Fruit fly (Drosophila melanogaster) whole organism: Measurements from ENCODE around the gene CG12590.

ENCODE experiments used
- CG8478 ChIP-seq: fragments of >200 bp; optimal IDR thresholded peaks from 2 replicates; lab custom pipeline; 2018; ENCODE audit warnings: inconsistent platforms
- Dll ChIP-seq: fragments of >200 bp; optimal IDR thresholded peaks from 2 replicates; lab custom pipeline; 2017
- EcR ChIP-seq, 2 experiments: fragments of >200 bp; optimal IDR thresholded peaks; 2 replicates each; lab custom pipeline; 2017; ENCODE audit warnings: missing biosample characterization in 2 of 2, missing genetic modification characterization in 2 of 2, missing genetic modification reagents in 2 of 2
- pan ChIP-seq: fragments of >200 bp; optimal IDR thresholded peaks from 2 replicates; lab custom pipeline; 2017
- psq ChIP-seq: fragments of >200 bp; optimal IDR thresholded peaks from 2 replicates; lab custom pipeline; 2017
- usp ChIP-seq: fragments of >200 bp; optimal IDR thresholded peaks from 2 replicates; lab custom pipeline; 2017; ENCODE audit warnings: missing biosample characterization, missing genetic modification characterization, mixed read lengths

Gene CG12590

DNA sequence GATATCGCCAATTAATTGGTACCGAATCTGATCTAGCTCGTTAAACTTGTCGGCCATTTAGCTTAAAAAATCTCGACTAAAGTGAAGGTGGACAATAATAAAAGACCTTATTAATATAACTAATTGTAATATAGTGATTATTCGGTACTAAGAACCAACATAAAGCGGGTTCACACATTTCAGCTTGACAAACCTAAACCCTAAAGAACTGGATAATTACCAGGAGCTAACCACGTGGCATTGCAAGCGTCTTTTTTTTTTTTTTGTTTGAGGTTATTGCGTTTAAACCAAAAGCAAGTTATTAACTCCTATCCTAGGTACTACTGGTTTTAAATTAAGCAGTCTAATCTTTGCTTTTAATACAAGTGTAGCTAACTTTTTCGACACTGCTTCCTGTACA lies at the start of gene CG12590:
Gene CG12590 (plus strand): TSS at position 301 of the 400 bp plus-strand sequence.
- TF ChIP-seq pan (lab: Kevin White, UChicago): no peak
- TF ChIP-seq CG8478 (lab: Kevin White, UChicago): no peak
- TF ChIP-seq psq (lab: Kevin White, UChicago): no peak
- no peak for TF ChIP-seq EcR (GFP tag; optimal IDR thresholded peaks at IDR 0.05; lab: Kevin White, UChicago)
- TF ChIP-seq usp (GFP tag; lab: Kevin White, UChicago): no peak
- TF ChIP-seq Dll (lab: Kevin White, UChicago): no peak

DNA sequence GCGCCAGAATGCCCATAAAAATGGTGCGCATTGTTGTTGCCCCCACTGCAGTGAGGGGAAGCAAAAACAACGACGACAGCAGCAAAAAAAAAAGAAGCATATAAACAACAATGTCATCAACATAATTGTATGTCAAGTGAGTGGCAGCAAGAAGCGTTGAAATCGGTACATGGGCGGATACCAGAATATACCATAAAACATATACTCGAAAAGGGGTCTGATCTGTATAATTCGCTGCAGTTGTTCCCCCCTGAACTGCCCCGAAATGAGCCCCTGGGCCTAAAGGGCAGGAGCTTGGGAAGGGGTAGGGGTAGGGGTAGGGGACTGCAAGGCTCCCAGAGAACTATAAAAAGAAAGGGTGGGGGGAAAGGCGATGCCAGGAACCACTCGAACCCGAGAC lies 47.5 kb upstream of the CG12590 start:
- TF ChIP-seq usp (GFP tag; lab: Kevin White, UChicago) (no peak), pan (lab: Kevin White, UChicago) (no peak), EcR (GFP tag; optimal IDR thresholded peaks at IDR 0.05; lab: Kevin White, UChicago) (no peak), Dll (lab: Kevin White, UChicago) (no peak), psq (lab: Kevin White, UChicago) (no peak), CG8478 (lab: Kevin White, UChicago) (no peak)

DNA sequence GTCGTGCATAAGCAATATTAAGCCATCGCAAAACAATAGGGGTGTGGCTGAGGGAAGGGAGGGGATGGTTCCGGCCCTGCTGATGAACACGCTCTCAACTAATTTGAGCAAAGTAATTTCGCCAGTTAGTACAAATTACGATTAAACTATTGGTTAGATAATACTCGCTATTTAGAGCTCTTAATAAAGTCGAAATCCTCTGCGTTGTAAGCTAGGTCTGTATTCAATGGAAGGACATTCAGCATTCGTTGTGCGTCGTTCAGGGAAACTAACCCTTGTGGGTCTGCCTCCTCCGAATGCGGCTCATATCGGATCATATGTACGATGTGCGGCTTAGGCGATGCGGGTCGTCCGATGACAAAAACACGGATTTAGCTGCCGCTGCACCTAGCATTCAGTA lies 47.0 kb upstream of the CG12590 start:
- TF ChIP-seq CG8478 (lab: Kevin White, UChicago) (no peak), psq (lab: Kevin White, UChicago) (no peak), EcR (GFP tag; optimal IDR thresholded peaks at IDR 0.05; lab: Kevin White, UChicago) (no peak), usp (GFP tag; lab: Kevin White, UChicago) (no peak), Dll (lab: Kevin White, UChicago) (no peak), pan (lab: Kevin White, UChicago) (no peak)

DNA sequence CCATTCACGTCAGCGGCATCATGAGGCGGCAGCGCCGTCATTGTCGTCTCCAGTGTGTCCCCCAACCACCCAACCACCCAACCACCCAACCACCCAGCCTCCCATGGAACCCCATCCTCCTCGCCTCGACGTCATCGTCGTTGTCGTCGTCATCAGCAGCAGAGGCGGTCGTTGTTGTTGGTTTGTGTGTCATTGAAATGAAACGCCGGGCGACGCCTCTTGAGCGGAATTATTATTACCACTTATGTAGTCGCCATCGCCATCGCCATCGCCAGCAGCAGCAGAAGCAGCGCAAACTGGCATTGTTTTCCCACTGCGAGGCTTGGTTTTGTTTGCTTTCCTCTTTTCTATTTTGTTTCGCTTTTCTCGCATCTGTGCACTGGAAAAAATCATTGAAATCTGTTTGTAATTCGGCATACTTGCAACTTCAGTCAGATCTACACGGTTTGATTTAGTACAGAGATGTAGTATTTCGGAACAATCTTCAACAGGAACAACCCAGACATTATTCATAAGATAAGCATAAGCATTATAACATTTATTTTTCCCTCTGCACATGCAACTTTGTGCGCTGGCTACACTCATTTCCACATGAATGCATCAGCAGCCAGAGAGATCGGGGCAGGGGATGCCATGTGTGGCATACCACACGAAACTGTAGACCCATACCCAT lies 46.5 kb upstream of the CG12590 start:
- TF ChIP-seq EcR (GFP tag; optimal IDR thresholded peaks at IDR 0.05; lab: Kevin White, UChicago): no peak
- TF ChIP-seq CG8478 (lab: Kevin White, UChicago): no peak
- no peak for TF ChIP-seq usp (GFP tag; lab: Kevin White, UChicago)
- TF ChIP-seq Dll (lab: Kevin White, UChicago): no peak
- no peak for TF ChIP-seq psq (lab: Kevin White, UChicago)
- no peak for TF ChIP-seq pan (lab: Kevin White, UChicago)

DNA sequence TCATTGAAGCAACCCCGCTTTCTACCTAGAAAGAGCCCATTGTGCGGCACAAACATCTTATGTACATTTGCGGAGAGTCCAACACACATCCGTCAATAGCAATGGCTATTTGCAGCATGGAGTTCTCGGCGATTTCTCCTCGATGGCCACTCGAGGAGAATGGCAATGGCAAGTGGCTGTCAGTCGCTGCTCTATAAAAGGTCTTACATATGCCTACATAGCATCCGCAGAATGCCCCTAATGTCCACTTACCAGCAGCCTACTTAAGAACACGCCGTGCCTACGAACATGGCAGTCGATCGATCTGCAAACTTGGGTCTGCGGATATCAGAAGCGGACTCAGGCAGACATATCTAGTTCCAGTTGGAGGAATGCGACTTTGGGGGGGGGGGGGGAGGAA lies 45.3 kb upstream of the CG12590 start:
- TF ChIP-seq usp (GFP tag; lab: Kevin White, UChicago): no peak
- TF ChIP-seq CG8478 (lab: Kevin White, UChicago): no peak
- no peak for TF ChIP-seq EcR (GFP tag; optimal IDR thresholded peaks at IDR 0.05; lab: Kevin White, UChicago)
- no peak for TF ChIP-seq psq (lab: Kevin White, UChicago)
- no peak for TF ChIP-seq pan (lab: Kevin White, UChicago)
- no peak for TF ChIP-seq Dll (lab: Kevin White, UChicago)

DNA sequence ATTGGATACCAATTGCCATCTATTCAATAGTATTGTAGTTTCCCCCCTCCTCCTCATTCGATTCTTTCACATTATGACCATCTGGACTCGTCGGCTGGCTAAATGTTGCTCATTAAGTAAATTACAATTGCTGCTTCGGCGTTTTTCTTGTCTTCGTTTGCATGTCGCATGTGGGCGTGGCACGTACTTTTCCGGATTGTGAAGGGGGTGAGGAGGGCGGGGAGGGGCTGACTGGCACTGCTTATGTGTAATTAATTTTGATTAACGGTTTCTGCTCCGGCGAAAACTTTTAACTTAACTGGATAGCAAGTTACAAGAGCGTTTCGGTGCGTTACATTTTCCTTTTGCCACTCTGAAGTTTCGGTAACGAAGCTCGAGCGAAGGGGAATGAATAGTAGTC lies 44.0 kb upstream of the CG12590 start:
- TF ChIP-seq usp (GFP tag; lab: Kevin White, UChicago): no peak
- TF ChIP-seq CG8478 (lab: Kevin White, UChicago): no peak
- TF ChIP-seq Dll (lab: Kevin White, UChicago): no peak
- no peak for TF ChIP-seq psq (lab: Kevin White, UChicago)
- TF ChIP-seq pan (lab: Kevin White, UChicago): no peak
- no peak for TF ChIP-seq EcR (GFP tag; optimal IDR thresholded peaks at IDR 0.05; lab: Kevin White, UChicago)

DNA sequence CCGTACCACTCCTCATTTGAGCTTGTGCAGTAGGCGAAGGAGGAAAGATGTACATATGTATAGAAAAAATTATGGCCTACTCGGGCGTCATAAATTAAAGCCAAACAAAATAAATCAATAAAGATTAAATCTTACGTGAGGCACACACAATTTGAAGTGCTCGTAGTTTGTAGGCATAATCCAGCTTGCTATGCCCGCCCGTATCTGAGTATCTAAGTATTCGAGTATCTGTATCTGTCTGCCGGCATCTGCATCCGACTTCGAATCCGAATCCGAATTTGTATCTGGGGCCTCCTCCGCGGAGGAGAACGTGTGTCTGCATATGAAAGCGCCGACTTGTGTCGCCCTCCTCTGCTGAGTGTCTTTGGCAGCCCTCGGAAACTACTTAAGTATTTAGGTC lies 43.0 kb upstream of the CG12590 start:
- TF ChIP-seq EcR (GFP tag; optimal IDR thresholded peaks at IDR 0.05; lab: Kevin White, UChicago) (no peak), psq (lab: Kevin White, UChicago) (no peak), Dll (lab: Kevin White, UChicago) (no peak), pan (lab: Kevin White, UChicago) (no peak), CG8478 (lab: Kevin White, UChicago) (no peak), usp (GFP tag; lab: Kevin White, UChicago) (no peak)

DNA sequence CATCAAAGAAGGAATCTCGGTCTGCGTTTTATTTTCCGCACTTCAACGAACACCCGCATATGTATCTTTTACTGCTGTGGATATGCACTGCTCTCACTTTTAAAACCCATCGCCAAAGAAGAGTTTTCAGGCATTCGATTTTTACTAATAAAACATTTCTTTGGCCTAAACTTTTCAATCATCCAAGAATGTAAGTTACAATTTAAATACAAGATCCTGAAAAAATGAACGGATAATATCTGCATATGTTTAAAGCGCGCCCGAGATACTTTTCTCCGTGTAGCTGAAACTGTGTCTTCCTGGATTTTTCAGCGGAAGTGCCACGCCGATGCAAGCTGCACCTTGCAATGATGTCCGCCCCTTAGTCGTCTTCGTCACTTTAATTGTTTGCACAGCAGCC lies 41.2 kb upstream of the CG12590 start:
- TF ChIP-seq pan (lab: Kevin White, UChicago) (peak; percentile 18), Dll (lab: Kevin White, UChicago) (no peak)

DNA sequence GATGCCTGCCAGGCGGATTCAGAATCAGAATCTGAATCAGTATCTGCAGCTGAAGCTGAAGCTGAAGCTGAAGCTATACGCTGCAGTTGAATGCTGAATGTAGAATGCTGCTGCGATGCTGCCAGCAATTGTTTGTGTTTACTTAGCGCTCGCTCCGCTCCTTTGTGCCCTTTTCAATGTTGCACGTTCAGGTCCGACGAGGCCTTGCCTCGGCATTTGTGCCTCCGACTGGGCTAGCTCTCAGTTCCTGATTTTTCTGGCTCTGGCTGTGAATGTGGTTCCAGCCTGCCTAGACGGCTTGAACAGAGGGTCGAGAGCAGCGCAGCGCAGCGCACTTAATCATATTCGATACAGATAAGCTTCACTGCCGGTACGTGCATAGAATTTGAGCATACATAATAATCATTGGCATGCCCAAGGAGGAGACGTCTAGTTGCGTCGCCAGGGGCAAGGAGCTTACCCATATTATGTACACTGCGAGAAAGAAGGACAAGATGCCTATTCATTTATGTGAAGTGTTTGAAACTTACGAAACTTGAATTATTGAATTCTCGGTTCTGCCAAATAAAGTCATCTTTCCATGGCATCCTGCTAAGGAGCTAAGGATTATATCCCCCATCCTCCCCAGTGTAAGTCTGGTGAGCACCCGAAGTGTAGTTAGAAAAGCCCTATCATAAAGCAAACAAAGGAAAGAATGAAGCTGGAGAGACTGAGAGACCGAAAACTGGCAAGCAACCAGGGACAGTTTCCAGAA lies 38.8 kb upstream of the CG12590 start:
- TF ChIP-seq CG8478 (lab: Kevin White, UChicago): no peak
- no peak for TF ChIP-seq pan (lab: Kevin White, UChicago)
- no peak for TF ChIP-seq EcR (GFP tag; optimal IDR thresholded peaks at IDR 0.05; lab: Kevin White, UChicago)
- TF ChIP-seq psq (lab: Kevin White, UChicago): no peak
- no peak for TF ChIP-seq Dll (lab: Kevin White, UChicago)
- TF ChIP-seq usp (GFP tag; lab: Kevin White, UChicago): no peak

DNA sequence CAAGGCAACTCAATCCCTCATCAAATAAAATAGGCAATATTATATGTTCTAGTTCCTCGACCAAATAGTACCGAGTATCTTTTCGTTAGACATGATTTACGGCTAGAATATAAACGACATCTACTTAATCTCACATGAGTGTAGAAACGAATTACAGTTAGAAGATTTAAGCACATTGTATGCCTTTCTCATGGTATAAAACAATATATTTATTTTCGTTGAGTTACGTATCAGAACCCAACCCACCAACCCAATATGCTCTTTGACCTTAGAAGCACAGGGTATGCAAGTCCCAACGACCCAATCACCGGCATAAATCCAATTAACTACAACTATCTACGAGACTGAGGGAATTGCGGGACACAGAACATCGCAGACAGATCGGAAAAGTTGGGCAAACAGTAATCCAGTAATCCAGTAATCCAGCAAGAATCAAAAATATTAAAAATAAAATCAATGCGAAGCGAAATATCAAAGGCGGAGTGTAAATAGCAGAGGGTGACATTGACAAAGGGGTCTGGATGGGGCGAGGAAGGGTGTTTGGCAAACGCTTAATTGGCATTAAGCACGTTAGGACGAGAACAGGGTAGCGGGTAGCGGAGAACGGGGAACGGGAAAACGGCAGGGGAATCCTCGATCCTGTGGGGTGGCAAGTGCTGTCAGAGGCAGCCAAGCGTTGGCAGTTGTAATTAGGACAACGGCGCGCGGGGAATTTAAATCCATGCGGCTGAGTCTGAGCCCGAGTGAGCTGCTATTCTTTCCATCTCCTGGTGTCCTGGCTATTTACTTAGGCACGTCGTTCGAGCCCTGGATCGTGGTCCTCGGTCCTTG lies 36.9 kb upstream of the CG12590 start:
- TF ChIP-seq EcR (GFP tag; optimal IDR thresholded peaks at IDR 0.05; lab: Kevin White, UChicago): no peak
- TF ChIP-seq psq (lab: Kevin White, UChicago): no peak
- no peak for TF ChIP-seq Dll (lab: Kevin White, UChicago)
- no peak for TF ChIP-seq pan (lab: Kevin White, UChicago)
- TF ChIP-seq CG8478 (lab: Kevin White, UChicago): no peak
- no peak for TF ChIP-seq usp (GFP tag; lab: Kevin White, UChicago)
